Fruit fly (Drosophila melanogaster) Kc167 (cell line): ENCODE data around the gene Lnk.

Experiments
- Myc ChIP-seq: fragments of >200 bp; optimal IDR thresholded peaks from 2 replicates; lab custom pipeline; 2017; ENCODE audit warnings: missing external identifiers
- h ChIP-seq: fragments of >200 bp; optimal IDR thresholded peaks from 3 replicates; lab custom pipeline; 2018; ENCODE audit warnings: missing external identifiers
- psq ChIP-seq: fragments of >200 bp; optimal IDR thresholded peaks from 2 replicates; lab custom pipeline; 2017; ENCODE audit warnings: missing external identifiers
- ttk ChIP-seq: sonication (Bioruptor generic); optimal IDR thresholded peaks from 2 replicates; lab custom pipeline; 2017; ENCODE audit warnings: missing external identifiers

dm6 chr3R:25899690-25900089, 11.3 kb downstream of the Lnk start, which contains the start of gene CG31091:
- TF ChIP-seq psq: no peak
- TF ChIP-seq ttk (lab: Kevin White, UChicago): no peak
- no peak for TF ChIP-seq Myc (lab: Kevin White, UChicago)
- TF ChIP-seq h (lab: Kevin White, UChicago): no peak
